Fruit fly (Drosophila melanogaster) whole organism, embryonic: ENCODE measurements around the gene Drsl4.

Experiments used
- Blimp-1 ChIP-seq: fragments of 200-800 bp; sonication (Bioruptor generic); optimal IDR thresholded peaks from 3 replicates; lab custom pipeline; 2018; ENCODE audit warnings: missing biosample characterization, missing genetic modification characterization, mild to moderate bottlenecking, moderate library complexity, missing genetic modification reagents
- CG1024 ChIP-seq: fragments of 200-800 bp; sonication (Bioruptor generic); IDR thresholded peaks from 2 replicates; pipeline ENCODE4 v1.3.6; 2022; ENCODE audit warnings: missing biosample characterization, missing genetic modification characterization
- CG17829 ChIP-seq: fragments of 200-800 bp; optimal IDR thresholded peaks from 2 replicates; lab custom pipeline; 2019; ENCODE audit warnings: missing biosample characterization, mild to moderate bottlenecking, missing genetic modification characterization, moderate library complexity
- CG7556 ChIP-seq: fragments of 200-800 bp; sonication (Bioruptor generic); optimal IDR thresholded peaks from 2 replicates; lab custom pipeline; 2017; ENCODE audit warnings: missing biosample characterization, mild to moderate bottlenecking, missing genetic modification characterization
- CG9797 ChIP-seq: fragments of 200-800 bp; sonication (Bioruptor generic); optimal IDR thresholded peaks from 3 replicates; lab custom pipeline; 2018; ENCODE audit warnings: missing biosample characterization, mild to moderate bottlenecking, missing genetic modification characterization
- grn ChIP-seq: fragments of 200-800 bp; sonication (Bioruptor generic); optimal IDR thresholded peaks from 3 replicates; lab custom pipeline; 2017; ENCODE audit warnings: missing biosample characterization, missing genetic modification characterization

dm6 chr3L:3307593-3307992, 7.8 kb upstream of the Drsl4 start:
- no peak for TF ChIP-seq CG17829
- no peak for TF ChIP-seq CG7556 (GFP tag; lab: Kevin White, UChicago)
- no peak for TF ChIP-seq CG9797
- TF ChIP-seq grn (GFP tag; lab: Kevin White, UChicago) = no peak
- TF ChIP-seq Blimp-1 (GFP tag; lab: Kevin White, UChicago) = no peak
- TF ChIP-seq CG1024 (GFP tag; lab: Robert Waterston, UW) = no peak
